Fruit fly (Drosophila melanogaster) whole organism, embryonic: ENCODE data around the gene CG15308.

Experiments used
- Atf-2 ChIP-seq: fragments of 200-800 bp; sonication (Bioruptor generic); optimal IDR thresholded peaks from 2 replicates; lab custom pipeline; 2016; ENCODE audit warnings: missing biosample characterization, missing genetic modification characterization
- B-H2 ChIP-seq: fragments of 200-800 bp; sonication (Bioruptor generic); optimal IDR thresholded peaks from 2 replicates; lab custom pipeline; 2018; ENCODE audit warnings: missing biosample characterization, mild to moderate bottlenecking, missing genetic modification characterization
- Bgb ChIP-seq: fragments of 200-800 bp; sonication (Bioruptor generic); IDR thresholded peaks from 2 replicates; pipeline ENCODE4 v1.3.6; 2022; ENCODE audit warnings: missing biosample characterization, missing genetic modification characterization; ENCODE audit not compliant: partially characterized antibody
- C15 ChIP-seq: fragments of 200-800 bp; sonication (Bioruptor generic); IDR thresholded peaks from 3 replicates; pipeline ENCODE4 v1.3.6; 2022; ENCODE audit warnings: missing biosample characterization, missing genetic modification characterization
- CG10959 ChIP-seq: fragments of 200-800 bp; sonication (Bioruptor generic); IDR thresholded peaks from 2 replicates; pipeline ENCODE4 v1.3.6; 2022; ENCODE audit warnings: missing biosample characterization, missing genetic modification characterization
- CG11456 ChIP-seq: fragments of 200-800 bp; sonication (Bioruptor generic); IDR thresholded peaks from 3 replicates; pipeline ENCODE4 v1.3.6; 2022; ENCODE audit warnings: missing biosample characterization, missing genetic modification characterization
- CG13894 ChIP-seq: fragments of 200-800 bp; sonication (Bioruptor generic); optimal IDR thresholded peaks from 3 replicates; lab custom pipeline; 2018; ENCODE audit warnings: missing biosample characterization, mild to moderate bottlenecking, missing genetic modification characterization, moderate library complexity
- CG14965 ChIP-seq: fragments of 200-800 bp; sonication (Bioruptor generic); optimal IDR thresholded peaks from 2 replicates; lab custom pipeline; 2016; ENCODE audit warnings: missing biosample characterization, missing genetic modification characterization, borderline replicate concordance
- CG15514 ChIP-seq: fragments of 200-800 bp; sonication (Bioruptor generic); optimal IDR thresholded peaks from 3 replicates; lab custom pipeline; 2017; ENCODE audit warnings: missing biosample characterization, missing genetic modification characterization, mild to moderate bottlenecking, moderate library complexity, missing genetic modification reagents
- CG18262 ChIP-seq: fragments of 200-800 bp; optimal IDR thresholded peaks from 3 replicates; lab custom pipeline; 2019; ENCODE audit warnings: missing biosample characterization, mild to moderate bottlenecking, missing genetic modification characterization, moderate library complexity
- CG2678 ChIP-seq: fragments of 200-800 bp; sonication (Bioruptor generic); optimal IDR thresholded peaks from 3 replicates; lab custom pipeline; 2019; ENCODE audit warnings: missing biosample characterization, mild to moderate bottlenecking, missing genetic modification characterization, moderate library complexity
- CG42726 ChIP-seq: fragments of 200-800 bp; sonication (Bioruptor generic); IDR thresholded peaks from 2 replicates; pipeline ENCODE4 v1.3.6; 2022; ENCODE audit warnings: missing biosample characterization, missing genetic modification characterization; ENCODE audit not compliant: partially characterized antibody
- CG4617 ChIP-seq: fragments of 200-800 bp; sonication (Bioruptor generic); optimal IDR thresholded peaks from 3 replicates; lab custom pipeline; 2016; ENCODE audit warnings: missing biosample characterization, missing genetic modification characterization, borderline replicate concordance
- CG5953 ChIP-seq: fragments of 200-800 bp; sonication (Bioruptor generic); IDR thresholded peaks from 2 replicates; pipeline ENCODE4 v1.3.6; 2022; ENCODE audit warnings: missing biosample characterization, missing genetic modification characterization
- CG6272 ChIP-seq: fragments of 200-800 bp; sonication (Bioruptor generic); IDR thresholded peaks from 2 replicates; pipeline ENCODE4 v1.3.6; 2022; ENCODE audit warnings: missing biosample characterization, missing genetic modification characterization
- CG6683 ChIP-seq: fragments of 200-800 bp; sonication (Bioruptor generic); optimal IDR thresholded peaks from 2 replicates; lab custom pipeline; 2017; ENCODE audit warnings: missing biosample characterization, mild to moderate bottlenecking, missing genetic modification characterization, missing genetic modification reagents
- CG7372 ChIP-seq: fragments of 200-800 bp; sonication (Bioruptor generic); IDR thresholded peaks from 2 replicates; pipeline ENCODE4 v1.3.6; 2022; ENCODE audit warnings: missing biosample characterization, missing genetic modification characterization
- CG7928 ChIP-seq: fragments of 200-800 bp; sonication (Bioruptor generic); optimal IDR thresholded peaks from 2 replicates; lab custom pipeline; 2017; ENCODE audit warnings: missing biosample characterization, mild to moderate bottlenecking, missing genetic modification characterization
- CG8089 ChIP-seq: fragments of 200-800 bp; sonication (Bioruptor generic); optimal IDR thresholded peaks from 3 replicates; lab custom pipeline; 2016; ENCODE audit warnings: missing biosample characterization, missing genetic modification characterization
- CG8478 ChIP-seq: fragments of >200 bp; optimal IDR thresholded peaks from 2 replicates; lab custom pipeline; 2018
- CG9876 ChIP-seq: fragments of 200-800 bp; sonication (Bioruptor generic); optimal IDR thresholded peaks from 2 replicates; lab custom pipeline; 2016; ENCODE audit warnings: missing biosample characterization, missing genetic modification characterization
- Dip2 ChIP-seq: fragments of 200-800 bp; sonication (Bioruptor generic); IDR thresholded peaks from 2 replicates; pipeline ENCODE4 v1.3.6; 2022; ENCODE audit warnings: missing biosample characterization, missing genetic modification characterization
- Dref ChIP-seq: fragments of 200-800 bp; sonication (Bioruptor generic); IDR thresholded peaks from 2 replicates; pipeline ENCODE4 v1.3.6; 2022; ENCODE audit warnings: missing biosample characterization, missing genetic modification characterization
- ERR ChIP-seq: fragments of 200-800 bp; sonication (Bioruptor generic); optimal IDR thresholded peaks from 2 replicates; lab custom pipeline; 2016; ENCODE audit warnings: missing biosample characterization, missing genetic modification characterization
- H15 ChIP-seq: fragments of 200-800 bp; sonication (Bioruptor generic); IDR thresholded peaks from 3 replicates; pipeline ENCODE4 v1.3.6; 2022; ENCODE audit warnings: missing biosample characterization, missing genetic modification characterization
- Hr51 ChIP-seq, 2 experiments: fragments of 200-800 bp; sonication (Bioruptor generic); optimal IDR thresholded peaks; 2 replicates in 1 of 2; 3 replicates in 1 of 2; lab custom pipeline; 2016 to 2018; ENCODE audit warnings: missing biosample characterization in 2 of 2, missing genetic modification characterization in 2 of 2, mild to moderate bottlenecking in 1 of 2, moderate library complexity in 1 of 2
- Lhr ChIP-seq: fragments of 200-800 bp; sonication (Bioruptor generic); optimal IDR thresholded peaks from 3 replicates; lab custom pipeline; 2017; ENCODE audit warnings: mild to moderate bottlenecking, missing biosample characterization, missing genetic modification reagents, missing genetic modification characterization
- Med ChIP-seq: fragments of 200-800 bp; sonication (Bioruptor generic); peaks from one replicate; lab custom pipeline; 2016; ENCODE audit warnings: missing biosample characterization, missing genetic modification characterization, mild to moderate bottlenecking, inconsistent platforms, moderate library complexity
- NC2α ChIP-seq: fragments of 200-800 bp; sonication (Bioruptor generic); optimal IDR thresholded peaks from 2 replicates; lab custom pipeline; 2016; ENCODE audit warnings: missing biosample characterization, missing genetic modification characterization
- Neu2 ChIP-seq: fragments of 200-800 bp; sonication (Bioruptor generic); optimal IDR thresholded peaks from 3 replicates; lab custom pipeline; 2016; ENCODE audit warnings: missing biosample characterization, missing genetic modification characterization, borderline replicate concordance
- Optix ChIP-seq: fragments of 200-800 bp; sonication (Bioruptor generic); IDR thresholded peaks from 3 replicates; pipeline ENCODE4 v1.3.6; 2022; ENCODE audit warnings: missing biosample characterization, missing genetic modification characterization
- TFAM ChIP-seq: fragments of 200-800 bp; sonication (Bioruptor generic); optimal IDR thresholded peaks from 2 replicates; lab custom pipeline; 2017; ENCODE audit warnings: missing biosample characterization, missing genetic modification characterization, inconsistent platforms
- Usf ChIP-seq: fragments of 200-800 bp; sonication (Bioruptor generic); optimal IDR thresholded peaks from 2 replicates; lab custom pipeline; 2017; ENCODE audit warnings: missing genotype, missing biosample characterization, missing genetic modification characterization
- bigmax ChIP-seq: fragments of 200-800 bp; sonication (Bioruptor generic); optimal IDR thresholded peaks from 2 replicates; lab custom pipeline; 2018; ENCODE audit warnings: missing biosample characterization, mild to moderate bottlenecking, missing genetic modification characterization
- chn ChIP-seq: fragments of 200-800 bp; sonication (Bioruptor generic); optimal IDR thresholded peaks from 2 replicates; lab custom pipeline; 2016; ENCODE audit warnings: missing biosample characterization, missing genetic modification characterization
- da ChIP-seq: fragments of 200-800 bp; sonication (Bioruptor generic); optimal IDR thresholded peaks from 2 replicates; lab custom pipeline; 2016; ENCODE audit warnings: missing biosample characterization, missing genetic modification characterization
- dimm ChIP-seq: fragments of 200-800 bp; sonication (Bioruptor generic); IDR thresholded peaks from 2 replicates; pipeline ENCODE4 v1.3.6; 2022; ENCODE audit warnings: missing biosample characterization, missing genetic modification characterization
- eyg ChIP-seq: fragments of 200-800 bp; sonication (Bioruptor generic); optimal IDR thresholded peaks from 3 replicates; lab custom pipeline; 2016; ENCODE audit warnings: missing biosample characterization, missing genetic modification characterization
- gsb-n ChIP-seq: fragments of 200-800 bp; sonication (Bioruptor generic); optimal IDR thresholded peaks from 3 replicates; lab custom pipeline; 2018; ENCODE audit warnings: missing biosample characterization, mild to moderate bottlenecking, missing genetic modification characterization
- ham ChIP-seq: fragments of 200-800 bp; sonication (Bioruptor generic); IDR thresholded peaks from 2 replicates; pipeline ENCODE4 v1.3.6; 2022; ENCODE audit warnings: missing biosample characterization, missing genetic modification characterization
- kay ChIP-seq: fragments of 200-800 bp; sonication (Bioruptor generic); optimal IDR thresholded peaks from 2 replicates; lab custom pipeline; 2016; ENCODE audit warnings: missing biosample characterization, missing genetic modification characterization
- lab ChIP-seq: fragments of 200-800 bp; sonication (Bioruptor generic); optimal IDR thresholded peaks from 3 replicates; lab custom pipeline; 2017; ENCODE audit warnings: missing biosample characterization, missing genetic modification characterization, mild to moderate bottlenecking, moderate library complexity, missing genetic modification reagents
- nerfin-1 ChIP-seq: fragments of 200-800 bp; sonication (Bioruptor generic); optimal IDR thresholded peaks from 3 replicates; lab custom pipeline; 2019; ENCODE audit warnings: missing biosample characterization, mild to moderate bottlenecking, missing genetic modification characterization, moderate library complexity
- otp ChIP-seq: fragments of 200-800 bp; sonication (Bioruptor generic); IDR thresholded peaks from 3 replicates; pipeline ENCODE4, ENCODE4 v1.3.6; 2022; ENCODE audit warnings: missing biosample characterization, missing genetic modification characterization
- pita ChIP-seq: fragments of 200-800 bp; sonication (Bioruptor generic); optimal IDR thresholded peaks from 2 replicates; lab custom pipeline; 2017; ENCODE audit warnings: missing biosample characterization, mild to moderate bottlenecking, missing genetic modification characterization
- repo ChIP-seq: fragments of 200-800 bp; sonication (Bioruptor generic); optimal IDR thresholded peaks from 2 replicates; lab custom pipeline; 2016; ENCODE audit warnings: missing biosample characterization, missing genetic modification characterization
- sens-2 ChIP-seq: fragments of 200-800 bp; sonication (Bioruptor generic); IDR thresholded peaks from 2 replicates; pipeline ENCODE4 v1.3.6; 2022; ENCODE audit warnings: missing biosample characterization, missing genetic modification characterization
- so ChIP-seq: fragments of 200-800 bp; sonication (Bioruptor generic); IDR thresholded peaks from 3 replicates; pipeline ENCODE4 v1.3.6; 2022; ENCODE audit warnings: missing biosample characterization, missing genetic modification characterization
- wek ChIP-seq: fragments of 200-800 bp; sonication (Bioruptor generic); optimal IDR thresholded peaks from 3 replicates; lab custom pipeline; 2018; ENCODE audit warnings: missing biosample characterization, mild to moderate bottlenecking, missing genetic modification characterization, moderate library complexity
- zf30C ChIP-seq: fragments of 200-800 bp; sonication (Bioruptor generic); optimal IDR thresholded peaks from 3 replicates; lab custom pipeline; 2018; ENCODE audit warnings: missing biosample characterization, mild to moderate bottlenecking, missing genetic modification characterization

CG15308 gene

DNA sequence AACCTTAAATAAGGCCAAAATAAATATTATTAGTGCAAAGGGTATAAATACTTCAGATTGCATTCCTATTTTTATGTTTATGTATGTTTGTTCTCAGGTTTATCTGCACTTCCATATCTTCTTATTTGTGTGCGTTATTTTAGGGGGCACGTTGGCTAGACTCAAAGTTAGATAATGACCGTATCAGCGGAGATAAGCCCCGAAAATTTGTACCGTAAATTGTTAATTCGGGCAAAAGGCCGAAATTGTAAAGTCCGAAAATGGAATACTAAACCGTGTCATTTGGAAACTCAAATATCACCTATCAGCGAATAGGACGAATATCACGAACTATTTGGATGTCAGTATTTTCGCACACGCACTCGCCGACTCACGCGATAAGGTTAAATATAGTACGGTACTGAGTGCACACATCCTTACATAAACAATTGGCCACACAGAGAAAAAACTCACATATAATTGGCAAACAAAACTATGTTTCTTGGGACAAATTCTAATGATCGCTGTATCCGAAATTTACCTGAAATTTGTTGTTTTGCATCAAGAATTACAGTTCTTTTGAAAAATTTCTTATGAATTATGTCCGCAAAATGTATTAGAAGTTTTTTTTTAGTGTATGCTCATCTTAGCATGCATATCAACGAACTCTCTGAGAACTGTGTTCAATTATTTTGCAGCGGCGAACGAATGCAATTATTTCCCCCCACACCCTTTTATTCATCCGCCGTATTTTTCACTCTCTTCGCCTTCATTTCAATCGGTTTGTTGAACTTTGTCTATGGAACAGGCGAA lies 44.4 kb upstream of the CG15308 start, which contains the start of gene Hk (continued):
- TF ChIP-seq CG6272: no peak
- peak; percentile 35 for TF ChIP-seq CG9876 (GFP tag; lab: Kevin White, UChicago)
- TF ChIP-seq TFAM (GFP tag; lab: Kevin White, UChicago): no peak
- no peak for TF ChIP-seq sens-2 (GFP tag; lab: Robert Waterston, UW)
- TF ChIP-seq gsb-n (tag; lab: Kevin White, UChicago): no peak
- no peak for TF ChIP-seq CG7928 (GFP tag; lab: Kevin White, UChicago)
- TF ChIP-seq pita (GFP tag; lab: Kevin White, UChicago): no peak
- no peak for TF ChIP-seq CG5953 (GFP tag; lab: Robert Waterston, UW)
- TF ChIP-seq CG4617 (GFP tag; lab: Kevin White, UChicago): no peak
- peak; percentile 57 for TF ChIP-seq zf30C (GFP tag; lab: Kevin White, UChicago)
- no peak for TF ChIP-seq Bgb (GFP tag; lab: Robert Waterston, UW)
- peak; percentile 60 for TF ChIP-seq lab (GFP tag; lab: Kevin White, UChicago)
- TF ChIP-seq eyg (GFP tag; lab: Kevin White, UChicago): peak; percentile 21
- TF ChIP-seq NC2α (GFP tag; lab: Kevin White, UChicago): no peak
- TF ChIP-seq CG7372 (GFP tag; lab: Robert Waterston, UW): no peak
- TF ChIP-seq so (GFP tag; lab: Robert Waterston, UW): no peak
- no peak for TF ChIP-seq C15 (GFP tag; lab: Robert Waterston, UW)
- TF ChIP-seq bigmax (GFP tag; lab: Kevin White, UChicago): no peak
- peak in 1 of 2 experiments; percentile 49 for TF ChIP-seq Hr51 (GFP tag; optimal IDR thresholded peaks at IDR 0.05; lab: Kevin White, UChicago)
- no peak for TF ChIP-seq CG8089
- TF ChIP-seq CG10959 (GFP tag; lab: Robert Waterston, UW): no peak
- peak; percentile 11 for TF ChIP-seq chn
- TF ChIP-seq Optix: no peak
- peak; percentile 15 for TF ChIP-seq Usf (GFP tag; lab: Kevin White, UChicago)
- TF ChIP-seq CG2678 (tag; lab: Kevin White, UChicago): peak; percentile 57
- no peak for TF ChIP-seq CG8478 (lab: Kevin White, UChicago)
- TF ChIP-seq CG6683 (GFP tag; lab: Kevin White, UChicago): no peak
- TF ChIP-seq ham (GFP tag; lab: Robert Waterston, UW): no peak
- no peak for TF ChIP-seq CG42726 (GFP tag; lab: Robert Waterston, UW)
- no peak for TF ChIP-seq Lhr (GFP tag; lab: Kevin White, UChicago)
- TF ChIP-seq wek (GFP tag; lab: Kevin White, UChicago): no peak
- TF ChIP-seq CG13894 (tag; lab: Kevin White, UChicago): no peak
- peak; percentile 26 for TF ChIP-seq ERR (GFP tag; lab: Kevin White, UChicago)
- TF ChIP-seq otp (GFP tag; lab: Robert Waterston, UW): no peak
- no peak for TF ChIP-seq CG11456 (GFP tag; lab: Robert Waterston, UW)
- TF ChIP-seq repo (GFP tag; lab: Kevin White, UChicago): no peak
- no peak for TF ChIP-seq Dip2
- no peak for TF ChIP-seq da (GFP tag; lab: Kevin White, UChicago)
- TF ChIP-seq CG14965 (GFP tag; lab: Kevin White, UChicago): no peak
- TF ChIP-seq nerfin-1 (tag; lab: Kevin White, UChicago): no peak
- TF ChIP-seq Neu2 (GFP tag; lab: Kevin White, UChicago): no peak
- TF ChIP-seq CG15514 (GFP tag; lab: Kevin White, UChicago): peak; percentile 34
- TF ChIP-seq kay (GFP tag; lab: Kevin White, UChicago): peak; percentile 2
- TF ChIP-seq Atf-2 (GFP tag; lab: Kevin White, UChicago): peak; percentile 16
- TF ChIP-seq Med: peak; percentile 95
- TF ChIP-seq Dref (GFP tag; lab: Robert Waterston, UW): no peak
- no peak for TF ChIP-seq H15 (GFP tag; lab: Robert Waterston, UW)
- no peak for TF ChIP-seq dimm (GFP tag; lab: Robert Waterston, UW)
- no peak for TF ChIP-seq B-H2 (GFP tag; lab: Kevin White, UChicago)
- no peak for TF ChIP-seq CG18262 (tag; lab: Kevin White, UChicago)
